Fruit fly (Drosophila melanogaster) whole organism, embryonic: ENCODE measurements around the gene VhaPPA1-2.

Experiments
- ATbp ChIP-seq: fragments of 200-800 bp; sonication (Bioruptor generic); optimal IDR thresholded peaks from 2 replicates; lab custom pipeline; 2017; ENCODE audit warnings: missing biosample characterization, mild to moderate bottlenecking, missing genetic modification characterization, missing genetic modification reagents
- Bgb ChIP-seq: fragments of 200-800 bp; sonication (Bioruptor generic); IDR thresholded peaks from 2 replicates; pipeline ENCODE4 v1.3.6; 2022; ENCODE audit warnings: missing biosample characterization, missing genetic modification characterization; ENCODE audit not compliant: partially characterized antibody
- CG10431 ChIP-seq: fragments of 200-800 bp; sonication (Bioruptor generic); optimal IDR thresholded peaks from 3 replicates; lab custom pipeline; 2018; ENCODE audit warnings: missing biosample characterization, mild to moderate bottlenecking, missing genetic modification characterization
- CG11085 ChIP-seq: fragments of 200-800 bp; sonication (Bioruptor generic); IDR thresholded peaks from 2 replicates; pipeline ENCODE4 v1.3.6; 2022; ENCODE audit warnings: missing biosample characterization, missing genetic modification characterization
- CG11398 ChIP-seq: fragments of 200-800 bp; sonication (Bioruptor generic); optimal IDR thresholded peaks from 2 replicates; lab custom pipeline; 2016; ENCODE audit warnings: missing biosample characterization, missing genetic modification characterization
- CG12219 ChIP-seq: fragments of 200-800 bp; sonication (Bioruptor generic); optimal IDR thresholded peaks from 3 replicates; lab custom pipeline; 2018; ENCODE audit warnings: missing biosample characterization, mild to moderate bottlenecking, missing genetic modification characterization
- CG14710 ChIP-seq: fragments of 200-800 bp; sonication (Bioruptor generic); optimal IDR thresholded peaks from 3 replicates; lab custom pipeline; 2019; ENCODE audit warnings: missing biosample characterization, mild to moderate bottlenecking, missing genetic modification characterization, moderate library complexity
- CG14965 ChIP-seq: fragments of 200-800 bp; sonication (Bioruptor generic); optimal IDR thresholded peaks from 2 replicates; lab custom pipeline; 2016; ENCODE audit warnings: missing biosample characterization, missing genetic modification characterization, borderline replicate concordance
- CG1603 ChIP-seq: fragments of 200-800 bp; sonication (Bioruptor generic); optimal IDR thresholded peaks from 2 replicates; lab custom pipeline; 2019; ENCODE audit warnings: missing biosample characterization, mild to moderate bottlenecking, missing genetic modification characterization, moderate library complexity
- CG17829 ChIP-seq: fragments of 200-800 bp; optimal IDR thresholded peaks from 2 replicates; lab custom pipeline; 2019; ENCODE audit warnings: missing biosample characterization, mild to moderate bottlenecking, missing genetic modification characterization, moderate library complexity
- CG2116 ChIP-seq: fragments of 200-800 bp; sonication (Bioruptor generic); optimal IDR thresholded peaks from 3 replicates; lab custom pipeline; 2018; ENCODE audit warnings: missing biosample characterization, mild to moderate bottlenecking, missing genetic modification characterization
- CG5180 ChIP-seq: fragments of 200-800 bp; sonication (Bioruptor generic); optimal IDR thresholded peaks from 3 replicates; lab custom pipeline; 2017; ENCODE audit warnings: missing biosample characterization, missing genetic modification characterization, mild to moderate bottlenecking, moderate library complexity, missing genetic modification reagents
- CG6854 ChIP-seq: fragments of 200-800 bp; sonication (Bioruptor generic); optimal IDR thresholded peaks from 3 replicates; lab custom pipeline; 2017; ENCODE audit warnings: missing biosample characterization, mild to moderate bottlenecking, missing genetic modification characterization
- CG7372 ChIP-seq: fragments of 200-800 bp; sonication (Bioruptor generic); IDR thresholded peaks from 2 replicates; pipeline ENCODE4 v1.3.6; 2022; ENCODE audit warnings: missing biosample characterization, missing genetic modification characterization
- CG7928 ChIP-seq: fragments of 200-800 bp; sonication (Bioruptor generic); optimal IDR thresholded peaks from 2 replicates; lab custom pipeline; 2017; ENCODE audit warnings: missing biosample characterization, mild to moderate bottlenecking, missing genetic modification characterization
- CG8290 ChIP-seq, 3 experiments: fragments of 200-800 bp; sonication (Bioruptor generic); optimal IDR thresholded peaks; 2 replicates each; lab custom pipeline; 2016 to 2019; ENCODE audit warnings: missing biosample characterization in 3 of 3, missing genetic modification characterization in 3 of 3, mild to moderate bottlenecking in 2 of 3, moderate library complexity in 1 of 3
- CHES-1-like ChIP-seq: fragments of 200-800 bp; sonication (Bioruptor generic); optimal IDR thresholded peaks from 2 replicates; lab custom pipeline; 2016; ENCODE audit warnings: missing biosample characterization, missing genetic modification characterization
- CoRest ChIP-seq: fragments of 200-800 bp; sonication (Bioruptor generic); optimal IDR thresholded peaks from 3 replicates; lab custom pipeline; 2018; ENCODE audit warnings: missing biosample characterization, mild to moderate bottlenecking, missing genetic modification characterization, moderate library complexity
- Dp ChIP-seq: fragments of 200-800 bp; sonication (Bioruptor generic); optimal IDR thresholded peaks from 2 replicates; lab custom pipeline; 2018; ENCODE audit warnings: missing biosample characterization, mild to moderate bottlenecking, missing genetic modification characterization, moderate library complexity
- Drgx ChIP-seq: fragments of 200-800 bp; sonication (Bioruptor generic); IDR thresholded peaks from 2 replicates; pipeline ENCODE4 v1.3.6; 2022; ENCODE audit warnings: missing biosample characterization, missing genetic modification characterization
- ERR ChIP-seq: fragments of 200-800 bp; sonication (Bioruptor generic); optimal IDR thresholded peaks from 2 replicates; lab custom pipeline; 2016; ENCODE audit warnings: missing biosample characterization, missing genetic modification characterization
- Elba2 ChIP-seq: fragments of 200-800 bp; sonication (Bioruptor generic); optimal IDR thresholded peaks from 3 replicates; lab custom pipeline; 2016; ENCODE audit warnings: missing biosample characterization, missing genetic modification characterization
- Ets65A ChIP-seq: fragments of 200-800 bp; sonication (Bioruptor generic); peaks from one replicate; lab custom pipeline; 2016; ENCODE audit warnings: missing biosample characterization, missing genetic modification characterization
- Fer2 ChIP-seq: fragments of 200-800 bp; sonication (Bioruptor generic); optimal IDR thresholded peaks from 2 replicates; lab custom pipeline; 2018; ENCODE audit warnings: missing biosample characterization, mild to moderate bottlenecking, missing genetic modification characterization, moderate library complexity
- Lim3 ChIP-seq: fragments of 200-800 bp; sonication (Bioruptor generic); IDR thresholded peaks from 2 replicates; pipeline ENCODE4 v1.3.6; 2022; ENCODE audit warnings: missing biosample characterization, missing genetic modification characterization
- MBD-R2 ChIP-seq: fragments of 200-800 bp; sonication (Bioruptor generic); IDR thresholded peaks from 2 replicates; pipeline ENCODE4 v1.3.6; 2022; ENCODE audit warnings: missing biosample characterization, missing genetic modification characterization
- Med ChIP-seq: fragments of 200-800 bp; sonication (Bioruptor generic); peaks from one replicate; lab custom pipeline; 2016; ENCODE audit warnings: missing biosample characterization, missing genetic modification characterization, mild to moderate bottlenecking, inconsistent platforms, moderate library complexity
- Neu2 ChIP-seq: fragments of 200-800 bp; sonication (Bioruptor generic); optimal IDR thresholded peaks from 3 replicates; lab custom pipeline; 2016; ENCODE audit warnings: missing biosample characterization, missing genetic modification characterization, borderline replicate concordance
- Pdp1 ChIP-seq, 2 experiments: fragments of 200-800 bp; sonication (Bioruptor generic); optimal IDR thresholded peaks; 3 replicates each; lab custom pipeline; 2016; ENCODE audit warnings: missing biosample characterization in 2 of 2, missing genetic modification characterization in 2 of 2, mild to moderate bottlenecking in 1 of 2, moderate library complexity in 1 of 2
- Sin3A ChIP-seq: fragments of >200 bp; optimal IDR thresholded peaks from 2 replicates; lab custom pipeline; 2018
- Sry-δ ChIP-seq: fragments of 200-800 bp; sonication (Bioruptor generic); optimal IDR thresholded peaks from 2 replicates; lab custom pipeline; 2016; ENCODE audit warnings: missing biosample characterization, missing genetic modification characterization
- Xrp1 ChIP-seq: fragments of 200-800 bp; sonication (Bioruptor generic); IDR thresholded peaks from 2 replicates; pipeline ENCODE4 v1.3.6; 2022; ENCODE audit warnings: missing biosample characterization, missing genetic modification characterization
- abd-A ChIP-seq: fragments of 200-800 bp; sonication (Bioruptor generic); optimal IDR thresholded peaks from 3 replicates; lab custom pipeline; 2019; ENCODE audit warnings: missing biosample characterization, mild to moderate bottlenecking, missing genetic modification characterization, moderate library complexity
- dati ChIP-seq: fragments of 200-800 bp; sonication (Bioruptor generic); IDR thresholded peaks from 2 replicates; pipeline ENCODE4 v1.3.6; 2022; ENCODE audit warnings: missing biosample characterization, missing genetic modification characterization
- dm ChIP-seq: fragments of 200-800 bp; sonication (Bioruptor generic); optimal IDR thresholded peaks from 3 replicates; lab custom pipeline; 2016; ENCODE audit warnings: missing biosample characterization, missing genetic modification characterization
- eve ChIP-seq, 2 experiments: fragments of >200 bp; optimal IDR thresholded peaks; 2 replicates each; lab custom pipeline; 2017; ENCODE audit warnings: missing biosample characterization in 2 of 2, missing genetic modification characterization in 2 of 2
- gsb ChIP-seq: fragments of 200-800 bp; sonication (Bioruptor generic); IDR thresholded peaks from 2 replicates; pipeline ENCODE4 v1.3.6; 2022; ENCODE audit warnings: missing biosample characterization, missing genetic modification characterization
- ken ChIP-seq: fragments of 200-800 bp; sonication (Bioruptor generic); IDR thresholded peaks from 3 replicates; pipeline ENCODE4 v1.3.6; 2022; ENCODE audit warnings: missing biosample characterization, missing genetic modification characterization
- lola ChIP-seq, 3 experiments: fragments of >200 bp in 2 of 3; fragments of 200-800 bp in 1 of 3; sonication (Bioruptor generic) in 1 of 3; optimal IDR thresholded peaks; 2 replicates each; lab custom pipeline; 2017 to 2019; ENCODE audit warnings: missing biosample characterization in 3 of 3, missing genetic modification characterization in 3 of 3, mild to moderate bottlenecking in 1 of 3, moderate library complexity in 1 of 3
- maf-S ChIP-seq: fragments of 200-800 bp; sonication (Bioruptor generic); optimal IDR thresholded peaks from 2 replicates; lab custom pipeline; 2016; ENCODE audit warnings: missing biosample characterization, missing genetic modification characterization
- pfk ChIP-seq: fragments of 200-800 bp; sonication (Bioruptor generic); optimal IDR thresholded peaks from 2 replicates; lab custom pipeline; 2018; ENCODE audit warnings: missing biosample characterization, mild to moderate bottlenecking, missing genetic modification characterization, moderate library complexity
- pho ChIP-seq: fragments of 200-800 bp; sonication (Bioruptor generic); optimal IDR thresholded peaks from 2 replicates; lab custom pipeline; 2016; ENCODE audit warnings: missing biosample characterization, missing genetic modification characterization
- sens ChIP-seq: fragments of 200-800 bp; sonication (Bioruptor generic); peaks from one replicate; lab custom pipeline; 2016; ENCODE audit warnings: missing biosample characterization, missing genetic modification characterization
- seq ChIP-seq: fragments of 200-800 bp; sonication (Bioruptor generic); IDR thresholded peaks from 2 replicates; pipeline ENCODE4 v1.3.6; 2022; ENCODE audit warnings: missing biosample characterization, missing genetic modification characterization
- sna ChIP-seq: fragments of 200-800 bp; sonication (Bioruptor generic); IDR thresholded peaks from 2 replicates; pipeline ENCODE4 v1.3.6; 2022; ENCODE audit warnings: missing biosample characterization, missing genetic modification characterization; ENCODE audit not compliant: partially characterized antibody
- tap ChIP-seq: fragments of 200-800 bp; optimal IDR thresholded peaks from 3 replicates; lab custom pipeline; 2019; ENCODE audit warnings: missing biosample characterization, mild to moderate bottlenecking, missing genetic modification characterization, moderate library complexity

VhaPPA1-2 gene

DNA sequence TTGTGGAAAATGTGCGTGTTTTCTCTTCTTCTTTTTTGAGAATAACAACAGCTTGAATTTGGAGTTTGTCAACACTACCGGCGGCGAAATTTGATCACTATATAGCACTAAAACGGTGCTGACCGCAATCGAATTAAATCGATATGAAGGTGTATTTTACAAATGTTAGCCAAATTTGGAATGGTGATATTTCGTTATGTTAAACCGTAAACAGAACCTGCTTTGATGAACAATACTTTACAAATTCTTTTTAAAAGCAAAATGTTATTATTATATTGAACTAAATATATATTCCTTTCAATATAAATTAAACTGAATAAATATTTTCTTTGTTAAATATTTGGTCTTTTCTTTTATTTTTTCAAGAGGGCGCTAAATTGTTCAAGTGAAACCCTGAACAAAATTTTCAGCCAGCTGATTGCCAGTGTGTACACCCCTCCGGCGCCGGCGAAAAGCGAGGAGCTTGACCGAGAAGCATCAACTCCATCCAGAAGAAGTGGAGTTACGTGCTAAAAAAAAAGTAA is 14.0 kb downstream of the VhaPPA1-2 start, which contains the start of the genes Rrp6, CG33331 and CG33332 (continued):
- TF ChIP-seq eve (GFP tag; optimal IDR thresholded peaks at IDR 0.05; lab: Kevin White, UChicago) = no peak
- TF ChIP-seq ERR = peak; percentile 15
- TF ChIP-seq pho (GFP tag; lab: Kevin White, UChicago) = peak; percentile 36
- no peak for TF ChIP-seq abd-A (tag; lab: Kevin White, UChicago)
- peak; percentile 35 for TF ChIP-seq CG8290 (GFP tag; optimal IDR thresholded peaks at IDR 0.05; lab: Kevin White, UChicago)
- no peak for TF ChIP-seq CG8290 (tag; optimal IDR thresholded peaks at IDR 0.05; lab: Kevin White, UChicago)
- peak; percentile 99 for TF ChIP-seq CG14710 (tag; lab: Kevin White, UChicago)
- no peak for TF ChIP-seq Lim3
- no peak for TF ChIP-seq CG5180 (GFP tag; lab: Kevin White, UChicago)
- no peak for TF ChIP-seq dati (GFP tag; lab: Robert Waterston, UW)
- peak; percentile 63 for TF ChIP-seq Xrp1 (GFP tag; lab: Robert Waterston, UW)
- TF ChIP-seq CG7928 = peak; percentile 83
- no peak for TF ChIP-seq seq (GFP tag; lab: Robert Waterston, UW)
- TF ChIP-seq Fer2 = peak; percentile 76
- peak; percentile 85 for TF ChIP-seq CoRest (tag; lab: Kevin White, UChicago)

DNA sequence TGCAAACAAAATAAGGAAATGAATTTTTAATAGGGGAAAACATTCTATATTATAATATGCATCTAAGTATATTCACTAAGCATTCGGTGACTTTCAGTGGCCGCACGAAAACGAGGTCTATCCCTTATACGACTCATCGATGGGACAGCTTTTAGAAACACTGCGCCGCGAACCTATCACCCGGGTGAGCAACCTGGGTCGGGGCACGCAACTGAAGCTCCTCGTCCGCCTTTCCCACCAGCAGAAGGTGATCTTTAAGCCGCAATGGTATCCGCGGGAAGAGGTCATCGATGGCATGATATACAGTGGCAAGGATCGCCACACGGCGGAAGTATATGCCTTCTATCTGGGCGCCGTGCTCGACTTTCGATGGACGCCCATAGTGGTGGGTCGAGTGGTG is 19.2 kb downstream of the VhaPPA1-2 start:
- TF ChIP-seq Ets65A (GFP tag; lab: Kevin White, UChicago) (peak; percentile 90), ken (GFP tag; lab: Robert Waterston, UW) (no peak), CG7372 (GFP tag; lab: Robert Waterston, UW) (0 out of 2 replicates have a peak, but pooled peaks have one; percentile 18)

DNA sequence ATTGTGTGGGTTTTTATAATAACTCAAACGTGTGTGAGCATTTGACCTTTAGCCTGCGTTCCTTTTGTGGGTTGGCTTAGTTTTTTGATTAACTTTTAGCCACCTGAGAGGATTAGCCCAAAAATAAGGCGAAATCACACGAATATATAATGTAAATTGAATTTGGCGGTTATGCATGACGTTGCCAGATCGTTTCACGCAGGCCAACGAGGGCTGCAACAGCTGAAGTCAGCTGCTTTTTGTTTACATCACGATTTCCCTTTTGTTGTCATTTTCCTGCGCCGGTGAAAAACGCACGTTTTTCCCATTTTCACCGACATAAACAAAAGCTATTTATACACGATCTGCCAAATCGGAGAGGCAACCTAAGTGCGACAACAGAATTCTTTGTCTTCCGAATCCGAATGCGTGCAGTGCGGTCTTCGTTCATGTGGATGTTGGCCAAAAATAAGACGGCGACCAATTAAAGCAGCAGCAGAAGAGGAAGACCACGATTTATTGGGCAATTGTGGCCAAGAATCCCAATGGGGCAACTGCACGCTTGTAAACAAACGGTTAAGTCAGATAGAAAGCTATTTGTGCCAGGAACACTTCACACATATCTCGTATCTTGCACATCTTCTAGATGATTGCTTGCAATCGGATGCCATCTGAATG is 20.7 kb downstream of the VhaPPA1-2 start, which contains the start of gene CG3631:
TSS of gene CG3631 (plus strand) at position 251 of the 657 bp plus-strand sequence.
- TF ChIP-seq dm (GFP tag; lab: Kevin White, UChicago) (peak; percentile 65), CG6854 (GFP tag; lab: Kevin White, UChicago) (no peak), Pdp1 (GFP tag; optimal IDR thresholded peaks at IDR 0.05; lab: Kevin White, UChicago) (peak in 1 of 2 experiments; percentile 81), gsb (no peak), Sry-δ (GFP tag; lab: Kevin White, UChicago) (peak; percentile 7), CG2116 (GFP tag; lab: Kevin White, UChicago) (peak; percentile 30), Sin3A (lab: Kevin White, UChicago) (peak; percentile 52), CG17829 (tag; lab: Kevin White, UChicago) (peak; percentile 5), seq (GFP tag; lab: Robert Waterston, UW) (no peak), Med (GFP tag; lab: Kevin White, UChicago) (peak; percentile 32), sens (GFP tag; lab: Kevin White, UChicago) (peak; percentile 61), CG12219 (GFP tag; lab: Kevin White, UChicago) (no peak), Drgx (GFP tag; lab: Robert Waterston, UW) (0 out of 2 replicates have a peak, but pooled peaks have one; percentile 16), maf-S (GFP tag; lab: Kevin White, UChicago) (no peak), Neu2 (GFP tag; lab: Kevin White, UChicago) (no peak), MBD-R2 (GFP tag; lab: Robert Waterston, UW) (peak; percentile 89), CHES-1-like (peak; percentile 55), Elba2 (peak; percentile 38), CG10431 (GFP tag; lab: Kevin White, UChicago) (no peak), pfk (no peak), Bgb (no peak), CG11085 (GFP tag; lab: Robert Waterston, UW) (no peak), sna (GFP tag; lab: Robert Waterston, UW) (0 out of 2 replicates have a peak, but pooled peaks have one; percentile 14), CG14965 (GFP tag; lab: Kevin White, UChicago) (no peak), dati (GFP tag; lab: Robert Waterston, UW) (no peak), CG1603 (tag; lab: Kevin White, UChicago) (peak; percentile 50), tap (tag; lab: Kevin White, UChicago) (no peak), Dp (GFP tag; lab: Kevin White, UChicago) (peak; percentile 95), ATbp (no peak), CG11398 (GFP tag; lab: Kevin White, UChicago) (no peak), lola (GFP tag; optimal IDR thresholded peaks at IDR 0.05; lab: Kevin White, UChicago) (no peak)
